Worm (Caenorhabditis elegans) whole organism, L2 larva: ENCODE results near the gene srh-220.

Experiments used
- lin-13 ChIP-seq: fragments of 150-350 bp; optimal IDR thresholded peaks from 2 replicates; lab custom pipeline; 2014; ENCODE audit warnings: missing biosample characterization, missing genetic modification reagents, missing genetic modification characterization
- mdl-1 ChIP-seq, 2 experiments: fragments of 150-350 bp in 1 of 2; sonication (generic microtip) in 1 of 2; optimal IDR thresholded peaks; 2 replicates each; lab custom pipeline; 2017; ENCODE audit warnings: missing biosample characterization in 2 of 2, missing genetic modification characterization in 2 of 2

ce11 chrIV:3941658-3942328, 36.0 kb downstream of the srh-220 start, which contains the start of gene clec-174:
- TF ChIP-seq lin-13 (no peak), mdl-1 (tag; optimal IDR thresholded peaks at IDR 0.05; lab: Kevin White, UChicago) (no peak)
